Fruit fly (Drosophila melanogaster): ENCODE measurements around the gene ND-B14.5A.

dm6 chrX:2194208-2195094, 22.1 kb downstream of the ND-B14.5A start:
- TF ChIP-seq CG9948 (tag; optimal IDR thresholded peaks at IDR 0.05) (no peak), gl (tag; optimal IDR thresholded peaks at IDR 0.05) (no peak), CG13204 (GFP tag; optimal IDR thresholded peaks at IDR 0.05) (no peak), Ets98B (GFP tag; IDR thresholded peaks at IDR 0.05) (no peak), CG17806 (tag; optimal IDR thresholded peaks at IDR 0.05) (no peak), fd96Ca (GFP tag; IDR thresholded peaks at IDR 0.05) (no peak), CG8301 (tag; optimal IDR thresholded peaks at IDR 0.05) (no peak), EcR (GFP tag; optimal IDR thresholded peaks at IDR 0.05) (no peak), CG12605 (GFP tag; IDR thresholded peaks at IDR 0.05) (no peak), rn (GFP tag; IDR thresholded peaks at IDR 0.05) (no peak)

Measured in whole organism, pupa.